Fruit fly (Drosophila melanogaster): ENCODE data around the gene CG34448.

- TF ChIP-seq CG8478 (optimal IDR thresholded peaks at IDR 0.05), result no peak
- no peak for TF ChIP-seq CTCF (optimal IDR thresholded peaks at IDR 0.05)
These were observed 31.9 kb upstream of the CG34448 start for dm6 chr2L:2449665-2450064.
